Worm (Caenorhabditis elegans) whole organism, midembryonic: ENCODE measurements around the gene Y6D1A.1.

Source experiments
- T22C8.4 ChIP-seq: fragments of 200-800 bp; sonication (Bioruptor generic); IDR thresholded peaks from 2 replicates; pipeline ENCODE4 v1.3.6; 2022; ENCODE audit warnings: missing genetic modification characterization, missing compliant biosample characterization
- cog-1 ChIP-seq: sonication (generic microtip); optimal IDR thresholded peaks from 2 replicates; lab custom pipeline; 2016; ENCODE audit warnings: missing genetic modification characterization, missing compliant biosample characterization
- flt-1 ChIP-seq: fragments of 200-800 bp; sonication (Bioruptor generic); IDR thresholded peaks from 2 replicates; pipeline ENCODE4 v1.3.6; 2022; ENCODE audit warnings: missing genetic modification characterization, missing compliant biosample characterization
- klf-2 ChIP-seq: fragments of 200-800 bp; sonication (Bioruptor generic); conservative IDR thresholded peaks from 2 replicates; pipeline ENCODE4 v1.3.6; 2022; ENCODE audit warnings: missing genetic modification reagents, missing genetic modification characterization, missing compliant biosample characterization
- med-1 ChIP-seq: sonication (generic microtip); optimal IDR thresholded peaks from 2 replicates; lab custom pipeline; 2017; ENCODE audit warnings: missing genetic modification characterization, mild to moderate bottlenecking, missing compliant biosample characterization, antibody characterized with exemption, missing genetic modification reagents; ENCODE audit not compliant: insufficient read depth
- ref-1 ChIP-seq: fragments of 200-800 bp; sonication (Bioruptor generic); conservative IDR thresholded peaks from 2 replicates; pipeline ENCODE4 v1.3.6; 2022; ENCODE audit warnings: missing genetic modification reagents, missing genetic modification characterization, missing compliant biosample characterization
- tab-1 ChIP-seq: fragments of 200-800 bp; sonication (Bioruptor generic); IDR thresholded peaks from 2 replicates; pipeline ENCODE4 v1.3.6; 2022; ENCODE audit warnings: missing genetic modification characterization, missing compliant biosample characterization
- ztf-23 ChIP-seq: fragments of 200-800 bp; sonication (Bioruptor generic); IDR thresholded peaks from 2 replicates; pipeline ENCODE4 v1.3.6; 2022; ENCODE audit warnings: missing genetic modification reagents, missing genetic modification characterization, missing compliant biosample characterization
- ztf-29 ChIP-seq: fragments of 200-800 bp; sonication (Bioruptor generic); IDR thresholded peaks from 2 replicates; pipeline ENCODE4 v1.3.6; 2022; ENCODE audit warnings: missing genetic modification reagents, missing genetic modification characterization, missing compliant biosample characterization

Y6D1A.1 gene

DNA sequence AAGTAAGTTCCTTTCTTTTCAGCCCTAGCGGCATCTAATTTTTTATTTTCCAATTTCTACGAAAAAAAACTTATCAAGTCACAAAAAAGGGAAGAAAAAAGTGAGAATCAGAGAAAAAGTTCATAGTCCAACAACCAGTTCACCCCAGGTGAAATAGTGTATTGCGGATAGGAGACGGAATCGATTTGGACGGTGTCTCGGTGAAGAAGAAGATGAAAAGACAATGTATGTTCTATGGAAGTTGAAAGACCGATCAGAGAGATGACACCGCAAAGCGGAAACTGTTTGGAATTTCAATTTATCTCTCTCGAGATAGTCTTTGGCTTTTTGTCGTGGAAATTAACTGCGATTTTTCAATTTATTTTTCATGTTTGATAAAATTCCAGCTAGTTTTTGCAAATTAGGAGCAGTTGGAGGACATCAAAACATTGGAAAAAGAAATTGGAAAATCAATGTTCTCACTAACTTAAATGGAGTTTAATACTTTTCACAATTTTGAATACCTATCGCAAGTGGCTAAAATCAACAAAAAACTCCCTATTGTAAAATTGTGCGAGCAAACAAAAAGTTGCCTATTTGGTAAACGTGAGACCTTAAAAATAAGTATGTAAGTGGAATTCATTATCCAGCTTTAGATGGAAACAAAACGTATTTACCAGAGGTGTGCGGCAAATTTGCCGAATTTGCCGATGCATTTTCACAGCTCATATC is 28.9 kb upstream of the Y6D1A.1 start:
- TF ChIP-seq flt-1 (GFP tag; lab: Robert Waterston, UW) (no peak), med-1 (GFP tag; lab: Kevin White, UChicago) (no peak), tab-1 (GFP tag; lab: Robert Waterston, UW) (no peak), T22C8.4 (no peak)

DNA sequence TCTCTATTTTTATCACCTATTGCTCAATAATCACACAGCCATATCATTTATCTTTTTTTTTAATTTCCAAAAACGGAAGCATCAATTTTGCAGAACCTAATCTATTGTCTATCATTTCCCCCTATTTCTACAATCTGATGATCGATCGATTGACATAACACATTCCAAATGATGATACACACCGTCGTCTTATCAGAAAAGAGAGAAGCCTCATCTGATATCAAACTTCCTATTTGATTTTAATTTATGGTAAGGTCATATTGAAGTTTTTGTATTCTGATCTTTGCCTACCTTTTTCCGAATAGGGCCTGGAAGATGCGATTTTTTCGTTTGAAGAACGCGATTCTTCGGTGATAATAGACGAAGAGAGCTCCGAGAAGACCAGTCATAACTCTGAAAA is 26.2 kb upstream of the Y6D1A.1 start:
- TF ChIP-seq klf-2 (GFP tag; lab: Robert Waterston, UW) (no peak), flt-1 (GFP tag; lab: Robert Waterston, UW) (no peak), ztf-29 (GFP tag; lab: Robert Waterston, UW) (no peak), T22C8.4 (no peak), med-1 (GFP tag; lab: Kevin White, UChicago) (no peak), ztf-23 (GFP tag; lab: Robert Waterston, UW) (no peak), cog-1 (tag; lab: Kevin White, UChicago) (no peak), tab-1 (GFP tag; lab: Robert Waterston, UW) (no peak), ref-1 (no peak)

ce11 chrII:11845954-11846353 is 22.5 kb upstream of the Y6D1A.1 start:
- TF ChIP-seq ztf-23 (GFP tag; lab: Robert Waterston, UW) (no peak), ref-1 (no peak), tab-1 (GFP tag; lab: Robert Waterston, UW) (no peak), ztf-29 (GFP tag; lab: Robert Waterston, UW) (no peak)

- TF ChIP-seq cog-1 (tag; lab: Kevin White, UChicago): no peak
- TF ChIP-seq flt-1 (GFP tag; lab: Robert Waterston, UW): no peak
- no peak for TF ChIP-seq ztf-23 (GFP tag; lab: Robert Waterston, UW)
- TF ChIP-seq klf-2 (GFP tag; lab: Robert Waterston, UW): no peak
Observed at ce11 chrII:11844984-11845383, 21.6 kb upstream of the Y6D1A.1 start.

DNA sequence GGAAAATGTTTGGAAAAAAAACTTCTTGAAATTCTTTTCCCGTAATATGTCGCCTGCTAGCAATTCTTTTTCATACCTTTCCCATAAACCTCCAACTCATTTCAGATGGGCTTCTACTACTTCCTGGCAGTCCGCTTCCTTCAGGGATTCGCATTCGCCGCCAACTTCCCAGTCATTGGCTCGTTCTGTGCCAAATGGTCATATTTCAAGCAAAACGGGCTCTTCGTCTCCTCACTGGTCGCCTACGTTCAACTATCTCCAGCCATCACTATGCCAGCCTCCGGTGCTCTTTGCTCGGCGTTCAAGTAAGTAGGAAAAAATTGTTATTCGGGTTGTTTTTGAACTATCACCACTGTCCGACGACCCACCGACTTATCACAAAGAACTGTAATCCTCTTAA is 20.7 kb upstream of the Y6D1A.1 start:
- TF ChIP-seq ztf-29 (GFP tag; lab: Robert Waterston, UW) (no peak), med-1 (GFP tag; lab: Kevin White, UChicago) (no peak), klf-2 (GFP tag; lab: Robert Waterston, UW) (no peak), T22C8.4 (no peak), ref-1 (no peak), flt-1 (GFP tag; lab: Robert Waterston, UW) (no peak), ztf-23 (GFP tag; lab: Robert Waterston, UW) (no peak), tab-1 (GFP tag; lab: Robert Waterston, UW) (no peak), cog-1 (tag; lab: Kevin White, UChicago) (no peak)

ce11 chrII:11843441-11843840 is 20.0 kb upstream of the Y6D1A.1 start:
- TF ChIP-seq ztf-23 (GFP tag; lab: Robert Waterston, UW): no peak
- no peak for TF ChIP-seq med-1 (GFP tag; lab: Kevin White, UChicago)
- no peak for TF ChIP-seq T22C8.4
- no peak for TF ChIP-seq tab-1 (GFP tag; lab: Robert Waterston, UW)
- no peak for TF ChIP-seq cog-1 (tag; lab: Kevin White, UChicago)
- no peak for TF ChIP-seq klf-2 (GFP tag; lab: Robert Waterston, UW)

- TF ChIP-seq ref-1: no peak
- TF ChIP-seq flt-1 (GFP tag; lab: Robert Waterston, UW): no peak
- no peak for TF ChIP-seq ztf-29 (GFP tag; lab: Robert Waterston, UW)
- TF ChIP-seq klf-2 (GFP tag; lab: Robert Waterston, UW): no peak
- TF ChIP-seq T22C8.4: no peak
- TF ChIP-seq cog-1 (tag; lab: Kevin White, UChicago): no peak
- no peak for TF ChIP-seq ztf-23 (GFP tag; lab: Robert Waterston, UW)
- no peak for TF ChIP-seq tab-1 (GFP tag; lab: Robert Waterston, UW)
- no peak for TF ChIP-seq med-1 (GFP tag; lab: Kevin White, UChicago)
Observed at ce11 chrII:11842766-11843165, 19.4 kb upstream of the Y6D1A.1 start.

DNA sequence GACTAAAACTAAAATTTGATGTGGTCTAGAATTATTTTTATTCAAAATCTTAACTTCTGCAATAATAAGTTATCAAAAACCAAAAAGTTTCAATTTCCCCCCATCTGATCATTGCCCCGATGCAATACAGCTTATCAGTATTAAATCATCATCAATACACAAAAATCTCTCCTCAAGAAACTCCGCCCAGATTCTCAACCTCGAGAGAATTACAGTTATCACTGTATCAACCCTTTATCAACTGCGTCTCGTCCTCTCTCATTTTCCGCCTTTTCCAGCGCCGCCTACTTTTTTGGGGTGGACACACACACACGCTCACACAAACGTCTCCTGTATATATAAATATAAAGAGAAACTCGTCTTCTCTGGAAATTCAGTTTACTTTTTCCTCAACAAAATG is 18.9 kb upstream of the Y6D1A.1 start, which contains the start of gene T27D12.1:
Gene T27D12.1 (plus strand): TSS at position 301 of the 400 bp plus-strand sequence.
- TF ChIP-seq T22C8.4 (no peak), cog-1 (tag; lab: Kevin White, UChicago) (no peak), ref-1 (no peak), ztf-23 (GFP tag; lab: Robert Waterston, UW) (no peak), flt-1 (GFP tag; lab: Robert Waterston, UW) (no peak)

DNA sequence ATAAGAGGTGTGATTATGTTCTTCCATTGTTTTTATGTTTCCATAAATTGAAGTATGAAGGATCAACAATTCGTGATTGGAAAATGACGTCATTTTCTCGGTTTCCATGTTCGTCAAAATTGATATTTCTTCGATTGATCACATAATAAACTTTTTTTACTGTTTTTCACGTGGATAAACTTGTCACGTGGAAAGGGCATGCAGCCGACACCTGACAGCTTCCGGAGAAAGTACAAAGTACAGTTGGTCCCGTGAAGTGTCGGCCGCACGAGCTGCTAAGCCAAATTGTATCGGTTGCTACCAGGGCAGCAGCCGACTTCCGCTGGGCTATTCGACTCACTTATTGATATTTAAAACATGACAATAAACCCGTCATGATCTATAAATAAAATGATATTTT is 18.2 kb upstream of the Y6D1A.1 start:
- no peak for TF ChIP-seq T22C8.4
- TF ChIP-seq klf-2 (GFP tag; lab: Robert Waterston, UW): no peak
- no peak for TF ChIP-seq tab-1 (GFP tag; lab: Robert Waterston, UW)
- TF ChIP-seq ztf-23 (GFP tag; lab: Robert Waterston, UW): no peak
- TF ChIP-seq cog-1 (tag; lab: Kevin White, UChicago): no peak
- no peak for TF ChIP-seq flt-1 (GFP tag; lab: Robert Waterston, UW)
- no peak for TF ChIP-seq ref-1
- TF ChIP-seq med-1 (GFP tag; lab: Kevin White, UChicago): no peak
- no peak for TF ChIP-seq ztf-29 (GFP tag; lab: Robert Waterston, UW)

ce11 chrII:11839116-11839515 is 15.7 kb upstream of the Y6D1A.1 start:
- TF ChIP-seq T22C8.4: no peak
- no peak for TF ChIP-seq med-1 (GFP tag; lab: Kevin White, UChicago)
- no peak for TF ChIP-seq tab-1 (GFP tag; lab: Robert Waterston, UW)
- no peak for TF ChIP-seq ref-1
- no peak for TF ChIP-seq klf-2 (GFP tag; lab: Robert Waterston, UW)
- no peak for TF ChIP-seq ztf-23 (GFP tag; lab: Robert Waterston, UW)
- no peak for TF ChIP-seq flt-1 (GFP tag; lab: Robert Waterston, UW)
- TF ChIP-seq cog-1 (tag; lab: Kevin White, UChicago): no peak
- TF ChIP-seq ztf-29 (GFP tag; lab: Robert Waterston, UW): no peak
